Worm (Caenorhabditis elegans): ENCODE measurements around the gene Y43F8B.24.

Y43F8B.24 gene

ce11 chrV:19502579-19503151 is 45.4 kb downstream of the Y43F8B.24 start, which contains the start of gene Y43F8B.3:
TSS of gene Y43F8B.3 (plus strand) at chrV:19503101.
- peak; percentile 72 for TF ChIP-seq ceh-36 (tag; optimal IDR thresholded peaks at IDR 0.05)
- no peak for TF ChIP-seq tbx-37 (GFP tag; conservative IDR thresholded peaks at IDR 0.05)
